Fruit fly (Drosophila melanogaster) whole organism, wandering third instar larva: ENCODE results near the gene iav.

ENCODE experiments used
- Jra ChIP-seq: sonication (Bioruptor generic); optimal IDR thresholded peaks from 2 replicates; lab custom pipeline; 2016; ENCODE audit warnings: missing biosample characterization, missing genetic modification characterization
- dmrt93B ChIP-seq: fragments of 200-800 bp; sonication (Bioruptor generic); optimal IDR thresholded peaks from 2 replicates; lab custom pipeline; 2018; ENCODE audit warnings: missing biosample characterization, mild to moderate bottlenecking, missing genetic modification characterization
- ey ChIP-seq: fragments of 200-800 bp; sonication (Bioruptor generic); optimal IDR thresholded peaks from 2 replicates; lab custom pipeline; 2016; ENCODE audit warnings: missing biosample characterization, missing genetic modification characterization

dm6 chrX:6778068-6778467, 35.7 kb upstream of the iav start:
- TF ChIP-seq dmrt93B (GFP tag; lab: Kevin White, UChicago): no peak
- TF ChIP-seq Jra (GFP tag; lab: Kevin White, UChicago): no peak
- no peak for TF ChIP-seq ey (GFP tag; lab: Kevin White, UChicago)
